Worm (Caenorhabditis elegans): ENCODE results near the gene mup-2.

DNA sequence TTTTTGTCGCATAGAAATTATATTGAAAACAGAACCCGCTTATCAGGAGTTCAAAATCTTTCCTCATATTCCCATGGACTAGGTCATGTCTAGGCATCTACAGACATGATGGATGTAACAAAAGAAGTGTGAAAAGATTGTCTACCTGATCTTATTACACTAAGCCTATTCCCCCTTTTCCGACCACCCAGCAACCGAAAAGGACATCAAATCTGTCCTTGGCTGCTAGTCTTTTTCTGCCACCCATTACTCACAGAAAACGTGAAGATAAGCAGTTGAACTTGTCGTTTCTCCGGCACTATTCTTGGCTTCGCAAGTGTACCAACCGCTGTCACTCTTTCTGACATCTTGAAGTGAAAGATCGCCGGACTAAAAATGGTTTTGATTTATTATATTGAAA lies 27.1 kb downstream of the mup-2 start:
- no peak for TF ChIP-seq flt-1 (GFP tag; IDR thresholded peaks at IDR 0.05)
- TF ChIP-seq ref-1 (GFP tag; conservative IDR thresholded peaks at IDR 0.05) = no peak

Measured in whole organism, midembryonic.